Fruit fly (Drosophila melanogaster): ENCODE results near the gene orb2.

orb2 gene

DNA sequence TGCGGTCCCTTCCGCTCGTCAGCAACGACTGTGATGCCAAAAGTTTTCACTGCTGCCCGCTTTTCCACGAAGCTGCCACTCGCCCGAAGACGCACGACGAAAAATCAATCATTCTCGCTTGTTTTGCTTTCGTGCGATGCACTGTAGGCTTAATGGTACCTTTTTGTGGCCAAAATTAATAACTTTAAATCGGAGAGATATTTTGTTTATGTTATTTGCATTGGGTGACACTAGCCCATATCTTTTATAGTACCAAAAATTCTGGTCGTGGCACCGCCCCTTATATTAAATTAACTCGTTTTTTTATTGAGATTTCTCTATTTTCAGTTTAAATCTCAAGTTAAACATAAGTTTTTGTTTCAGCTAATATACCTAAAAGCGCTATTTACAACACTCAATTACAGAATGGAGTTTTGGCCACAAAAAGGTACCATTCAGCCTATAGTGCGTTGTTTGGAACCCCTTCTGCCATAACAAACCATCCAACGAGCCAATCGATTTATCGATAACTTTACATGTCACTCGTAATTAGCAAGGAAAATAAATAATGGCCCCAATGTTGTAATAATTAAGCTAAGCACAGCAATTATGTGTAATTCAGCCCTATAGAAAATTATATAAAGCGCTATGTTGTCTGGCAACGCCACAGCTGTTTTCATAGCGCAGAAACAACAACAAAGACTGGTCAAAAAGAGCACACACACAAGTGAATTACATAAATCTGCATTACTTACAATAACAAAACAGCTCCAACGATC, 885 bp downstream of the orb2 start (continued):
- TF ChIP-seq CG14710 (tag; optimal IDR thresholded peaks at IDR 0.05): peak; percentile 44
- TF ChIP-seq Abd-B (GFP tag; optimal IDR thresholded peaks at IDR 0.05): peak; percentile 64
- TF ChIP-seq Hand (GFP tag; optimal IDR thresholded peaks at IDR 0.05): peak; percentile 57
- TF ChIP-seq amos (GFP tag; IDR thresholded peaks at IDR 0.05; ENCODE audit: partially characterized antibody): peak; percentile 42; the same call in 1 of the 2 replicates
- no peak for TF ChIP-seq sisA (GFP tag; IDR thresholded peaks at IDR 0.05)
- no peak for TF ChIP-seq CG17612 (GFP tag; IDR thresholded peaks at IDR 0.05)
- no peak for TF ChIP-seq repo (GFP tag; optimal IDR thresholded peaks at IDR 0.05)
- peak; percentile 58 for TF ChIP-seq CG10543 (GFP tag; optimal IDR thresholded peaks at IDR 0.05)
- peak; percentile 70 for TF ChIP-seq CG12391 (tag; optimal IDR thresholded peaks at IDR 0.05)
- TF ChIP-seq CG31224 (GFP tag; IDR thresholded peaks at IDR 0.05): peak; percentile 34; the same call in 1 of the 2 replicates
- peak; percentile 50 for TF ChIP-seq tx (GFP tag; optimal IDR thresholded peaks at IDR 0.05)
- TF ChIP-seq CG12219 (GFP tag; optimal IDR thresholded peaks at IDR 0.05): peak; percentile 56
- TF ChIP-seq CG4328 (GFP tag; optimal IDR thresholded peaks at IDR 0.05): peak; percentile 68
- peak; percentile 36 for TF ChIP-seq CG7786 (GFP tag; optimal IDR thresholded peaks at IDR 0.05)
- TF ChIP-seq Sry-β (GFP tag; optimal IDR thresholded peaks at IDR 0.05): peak; percentile 4
- peak; percentile 50; the same call in 1 of the 3 replicates for TF ChIP-seq CG11695 (GFP tag; IDR thresholded peaks at IDR 0.05)
- peak; percentile 34 for TF ChIP-seq CG8359 (GFP tag; optimal IDR thresholded peaks at IDR 0.05; ENCODE audit: borderline replicate concordance)
- TF ChIP-seq en (GFP tag; optimal IDR thresholded peaks at IDR 0.05): peak; percentile 27
- TF ChIP-seq MTF-1 (GFP tag; optimal IDR thresholded peaks at IDR 0.05; ENCODE audit: borderline replicate concordance): peak; percentile 25
- no peak for TF ChIP-seq sr (GFP tag; IDR thresholded peaks at IDR 0.05)
- TF ChIP-seq nerfin-2 (GFP tag; IDR thresholded peaks at IDR 0.05; ENCODE audit: partially characterized antibody): 0 out of 2 replicates have a peak, but pooled peaks have one; percentile 48
- TF ChIP-seq ttk (GFP tag; IDR thresholded peaks at IDR 0.05): no peak
- 0 out of 2 replicates have a peak, but pooled peaks have one; percentile 57 for TF ChIP-seq lmd (GFP tag; IDR thresholded peaks at IDR 0.05)
- TF ChIP-seq CG3847 (GFP tag; IDR thresholded peaks at IDR 0.05): no peak
- peak; percentile 32 for TF ChIP-seq CG15696 (tag; optimal IDR thresholded peaks at IDR 0.05)
- peak; percentile 51 for TF ChIP-seq NfI (GFP tag; optimal IDR thresholded peaks at IDR 0.05)
- TF ChIP-seq Antp (GFP tag; optimal IDR thresholded peaks at IDR 0.05): peak; percentile 53
- no peak for TF ChIP-seq pb (GFP tag; optimal IDR thresholded peaks at IDR 0.05)
- TF ChIP-seq org-1 (GFP tag; optimal IDR thresholded peaks at IDR 0.05): peak; percentile 76
- peak; percentile 18 for TF ChIP-seq B-H2 (GFP tag; optimal IDR thresholded peaks at IDR 0.05)
- TF ChIP-seq CG8281 (tag; optimal IDR thresholded peaks at IDR 0.05): peak; percentile 42
- peak; percentile 57; the same call in 2 of the 3 replicates for TF ChIP-seq Opbp (GFP tag; IDR thresholded peaks at IDR 0.05; ENCODE audit: partially characterized antibody)
- no peak for TF ChIP-seq Hmx (GFP tag; optimal IDR thresholded peaks at IDR 0.05)
- peak; percentile 31 for TF ChIP-seq tio (GFP tag; optimal IDR thresholded peaks at IDR 0.05)
- no peak for TF ChIP-seq wdn (GFP tag; IDR thresholded peaks at IDR 0.05)
- peak; percentile 77 for TF ChIP-seq CG13424 (tag; optimal IDR thresholded peaks at IDR 0.05)
- peak; percentile 60 for TF ChIP-seq Ssrp (tag; optimal IDR thresholded peaks at IDR 0.05)
- peak; percentile 9 for TF ChIP-seq CG30431 (GFP tag; optimal IDR thresholded peaks at IDR 0.05)
- TF ChIP-seq run (tag; optimal IDR thresholded peaks at IDR 0.05): peak; percentile 42
- TF ChIP-seq fu2 (GFP tag; optimal IDR thresholded peaks at IDR 0.05): no peak
- no peak for TF ChIP-seq wor (GFP tag; IDR thresholded peaks at IDR 0.05)
- TF ChIP-seq CG2120 (GFP tag; optimal IDR thresholded peaks at IDR 0.05): peak; percentile 70
- no peak for TF ChIP-seq fd64A (GFP tag; optimal IDR thresholded peaks at IDR 0.05)
- TF ChIP-seq CG12071 (GFP tag; optimal IDR thresholded peaks at IDR 0.05): peak; percentile 46
- peak; percentile 33; the same call in 1 of the 3 replicates for TF ChIP-seq CG7357 (GFP tag; IDR thresholded peaks at IDR 0.05)
- TF ChIP-seq sens-2 (GFP tag; IDR thresholded peaks at IDR 0.05): no peak; the same call in 1 of the 2 replicates
- TF ChIP-seq p53 (GFP tag; optimal IDR thresholded peaks at IDR 0.05): no peak
- peak; percentile 27 for TF ChIP-seq oc (tag; optimal IDR thresholded peaks at IDR 0.05)

All from whole organism, embryonic.